Worm (Caenorhabditis elegans) whole organism, late embryonic: Measurements from ENCODE around the gene hir-1.

Experiments used
- K09A11.1 ChIP-seq: sonication (generic microtip); optimal IDR thresholded peaks from 2 replicates; lab custom pipeline; 2017; ENCODE audit warnings: antibody characterized with exemption, mild to moderate bottlenecking, missing genetic modification characterization, missing compliant biosample characterization; ENCODE audit not compliant: insufficient read depth
- ama-1 ChIP-seq: fragments of 150-350 bp; optimal IDR thresholded peaks from 2 replicates; lab custom pipeline; 2014
- ceh-24 ChIP-seq: sonication (generic microtip); optimal IDR thresholded peaks from 2 replicates; lab custom pipeline; 2016; ENCODE audit warnings: mild to moderate bottlenecking, missing genetic modification characterization, missing compliant biosample characterization
- ceh-48 ChIP-seq: sonication (generic microtip); optimal IDR thresholded peaks from 2 replicates; lab custom pipeline; 2016; ENCODE audit warnings: missing genetic modification characterization, inconsistent platforms, missing compliant biosample characterization
- ceh-9 ChIP-seq: sonication (generic microtip); optimal IDR thresholded peaks from 2 replicates; lab custom pipeline; 2016; ENCODE audit warnings: mild to moderate bottlenecking, missing genetic modification characterization, inconsistent platforms, missing compliant biosample characterization
- hlh-30 ChIP-seq: sonication (generic microtip); optimal IDR thresholded peaks from 2 replicates; lab custom pipeline; 2017; ENCODE audit warnings: antibody characterized with exemption, missing genetic modification characterization, missing compliant biosample characterization; ENCODE audit not compliant: insufficient read depth
- nhr-11 ChIP-seq: fragments of 150-350 bp; optimal IDR thresholded peaks from 2 replicates; lab custom pipeline; 2014; ENCODE audit warnings: missing biosample characterization, missing genetic modification characterization
- ref-2 ChIP-seq: sonication (generic microtip); optimal IDR thresholded peaks from 2 replicates; lab custom pipeline; 2016; ENCODE audit warnings: missing genetic modification characterization, missing compliant biosample characterization
- unc-55 ChIP-seq: sonication (generic microtip); optimal IDR thresholded peaks from 2 replicates; lab custom pipeline; 2017; ENCODE audit warnings: missing biosample characterization, missing genetic modification reagents, missing genetic modification characterization

DNA sequence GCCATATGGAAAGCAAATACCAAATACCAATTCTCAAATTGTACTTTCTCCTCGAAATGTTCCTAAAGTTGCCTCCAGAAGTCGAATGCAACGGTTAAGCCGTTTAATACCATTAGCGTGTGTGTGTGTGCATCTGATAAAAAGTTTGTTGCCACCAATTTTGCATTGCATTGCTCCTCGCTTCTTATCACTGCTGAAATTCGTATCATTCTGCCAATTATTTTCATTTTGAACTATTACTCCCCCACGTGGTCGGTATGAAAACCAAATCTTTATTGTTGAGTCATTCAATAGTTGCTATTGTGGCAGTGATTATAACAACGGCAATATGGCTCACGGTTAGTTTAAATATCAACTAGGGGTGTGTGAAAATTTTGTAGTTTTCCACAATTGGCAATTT lies 31.7 kb upstream of the hir-1 start, which contains the start of gene T05C3.6:
- no peak for TF ChIP-seq hlh-30
- TF ChIP-seq ama-1 (lab: Kevin White, UChicago) = no peak
- no peak for TF ChIP-seq ceh-24 (tag; lab: Kevin White, UChicago)
- TF ChIP-seq ceh-48 (tag; lab: Kevin White, UChicago) = no peak
- TF ChIP-seq ref-2 (tag; lab: Kevin White, UChicago) = no peak
- no peak for TF ChIP-seq ceh-9 (tag; lab: Kevin White, UChicago)
- no peak for TF ChIP-seq K09A11.1 (tag; lab: Kevin White, UChicago)
- no peak for TF ChIP-seq nhr-11 (tag; lab: Kevin White, UChicago)
- no peak for TF ChIP-seq unc-55
